Fruit fly (Drosophila melanogaster) whole organism, embryonic: ENCODE results near the gene VGlut.

ENCODE experiments used
- Adf1 ChIP-seq: fragments of 200-800 bp; sonication (Bioruptor generic); IDR thresholded peaks from 2 replicates; pipeline ENCODE4 v1.3.6; 2022; ENCODE audit warnings: missing biosample characterization, missing genetic modification characterization
- Antp ChIP-seq: fragments of 200-800 bp; sonication (Bioruptor generic); optimal IDR thresholded peaks from 3 replicates; lab custom pipeline; 2016; ENCODE audit warnings: missing biosample characterization, missing genetic modification characterization
- Atf-2 ChIP-seq: fragments of 200-800 bp; sonication (Bioruptor generic); optimal IDR thresholded peaks from 2 replicates; lab custom pipeline; 2016; ENCODE audit warnings: missing biosample characterization, missing genetic modification characterization
- Atf3 ChIP-seq: fragments of 200-800 bp; sonication (Bioruptor generic); optimal IDR thresholded peaks from 3 replicates; lab custom pipeline; 2016; ENCODE audit warnings: missing biosample characterization, missing genetic modification characterization
- Blimp-1 ChIP-seq: fragments of 200-800 bp; sonication (Bioruptor generic); optimal IDR thresholded peaks from 3 replicates; lab custom pipeline; 2018; ENCODE audit warnings: missing biosample characterization, missing genetic modification characterization, mild to moderate bottlenecking, moderate library complexity, missing genetic modification reagents
- CG10565 ChIP-seq: fragments of 200-800 bp; sonication (Bioruptor generic); optimal IDR thresholded peaks from 3 replicates; lab custom pipeline; 2016; ENCODE audit warnings: missing biosample characterization, mild to moderate bottlenecking, missing genetic modification characterization
- CG10959 ChIP-seq: fragments of 200-800 bp; sonication (Bioruptor generic); IDR thresholded peaks from 2 replicates; pipeline ENCODE4 v1.3.6; 2022; ENCODE audit warnings: missing biosample characterization, missing genetic modification characterization
- CG11504 ChIP-seq: fragments of 200-800 bp; sonication (Bioruptor generic); optimal IDR thresholded peaks from 3 replicates; lab custom pipeline; 2019; ENCODE audit warnings: missing biosample characterization, mild to moderate bottlenecking, missing genetic modification characterization, moderate library complexity
- CG12155 ChIP-seq: fragments of 200-800 bp; sonication (Bioruptor generic); optimal IDR thresholded peaks from 3 replicates; lab custom pipeline; 2016; ENCODE audit warnings: missing biosample characterization, missing genetic modification characterization
- CG12942 ChIP-seq: fragments of 200-800 bp; sonication (Bioruptor generic); optimal IDR thresholded peaks from 3 replicates; lab custom pipeline; 2016; ENCODE audit warnings: missing biosample characterization, missing genetic modification characterization
- CG13775 ChIP-seq: fragments of 200-800 bp; sonication (Bioruptor generic); optimal IDR thresholded peaks from 3 replicates; lab custom pipeline; 2017; ENCODE audit warnings: missing biosample characterization, mild to moderate bottlenecking, missing genetic modification characterization
- CG14441 ChIP-seq: fragments of 200-800 bp; sonication (Bioruptor generic); IDR thresholded peaks from 2 replicates; pipeline ENCODE4 v1.3.6; 2022; ENCODE audit warnings: missing biosample characterization, missing genetic modification characterization
- CG14965 ChIP-seq: fragments of 200-800 bp; sonication (Bioruptor generic); optimal IDR thresholded peaks from 2 replicates; lab custom pipeline; 2016; ENCODE audit warnings: missing biosample characterization, missing genetic modification characterization, borderline replicate concordance
- CG15514 ChIP-seq: fragments of 200-800 bp; sonication (Bioruptor generic); optimal IDR thresholded peaks from 3 replicates; lab custom pipeline; 2017; ENCODE audit warnings: missing biosample characterization, missing genetic modification characterization, mild to moderate bottlenecking, moderate library complexity, missing genetic modification reagents
- CG16813 ChIP-seq: fragments of 200-800 bp; sonication (Bioruptor generic); IDR thresholded peaks from 3 replicates; pipeline ENCODE4 v1.3.6; 2022; ENCODE audit warnings: missing biosample characterization, missing genetic modification characterization; ENCODE audit not compliant: partially characterized antibody
- CG3163 ChIP-seq: fragments of 200-800 bp; sonication (Bioruptor generic); optimal IDR thresholded peaks from 3 replicates; lab custom pipeline; 2016; ENCODE audit warnings: missing biosample characterization, missing genetic modification characterization
- CG32767 ChIP-seq: fragments of 200-800 bp; sonication (Bioruptor generic); IDR thresholded peaks from 2 replicates; pipeline ENCODE4 v1.3.6; 2022; ENCODE audit warnings: missing biosample characterization, missing genetic modification characterization
- CG3281 ChIP-seq: fragments of 200-800 bp; sonication (Bioruptor generic); optimal IDR thresholded peaks from 3 replicates; lab custom pipeline; 2017; ENCODE audit warnings: missing biosample characterization, mild to moderate bottlenecking, missing genetic modification characterization
- CG4282 ChIP-seq: fragments of 200-800 bp; sonication (Bioruptor generic); optimal IDR thresholded peaks from 2 replicates; lab custom pipeline; 2016; ENCODE audit warnings: missing biosample characterization, missing genetic modification characterization
- CG4328 ChIP-seq: fragments of 200-800 bp; sonication (Bioruptor generic); optimal IDR thresholded peaks from 3 replicates; lab custom pipeline; 2017; ENCODE audit warnings: missing biosample characterization, missing genetic modification reagents, missing genetic modification characterization
- CG5180 ChIP-seq: fragments of 200-800 bp; sonication (Bioruptor generic); optimal IDR thresholded peaks from 3 replicates; lab custom pipeline; 2017; ENCODE audit warnings: missing biosample characterization, missing genetic modification characterization, mild to moderate bottlenecking, moderate library complexity, missing genetic modification reagents
- CG8089 ChIP-seq: fragments of 200-800 bp; sonication (Bioruptor generic); optimal IDR thresholded peaks from 3 replicates; lab custom pipeline; 2016; ENCODE audit warnings: missing biosample characterization, missing genetic modification characterization
- CG9817 ChIP-seq: fragments of 200-800 bp; sonication (Bioruptor generic); optimal IDR thresholded peaks from 2 replicates; lab custom pipeline; 2018; ENCODE audit warnings: missing biosample characterization, mild to moderate bottlenecking, missing genetic modification characterization, moderate library complexity
- CG9876 ChIP-seq: fragments of 200-800 bp; sonication (Bioruptor generic); optimal IDR thresholded peaks from 2 replicates; lab custom pipeline; 2016; ENCODE audit warnings: missing biosample characterization, missing genetic modification characterization
- Hmr ChIP-seq: fragments of 200-800 bp; sonication (Bioruptor generic); optimal IDR thresholded peaks from 3 replicates; lab custom pipeline; 2017; ENCODE audit warnings: mild to moderate bottlenecking, missing biosample characterization, missing genetic modification reagents, missing genetic modification characterization
- Hr51 ChIP-seq, 2 experiments: fragments of 200-800 bp; sonication (Bioruptor generic); optimal IDR thresholded peaks; 2 replicates in 1 of 2; 3 replicates in 1 of 2; lab custom pipeline; 2016 to 2018; ENCODE audit warnings: missing biosample characterization in 2 of 2, missing genetic modification characterization in 2 of 2, mild to moderate bottlenecking in 1 of 2, moderate library complexity in 1 of 2
- MTF-1 ChIP-seq: fragments of 200-800 bp; sonication (Bioruptor generic); optimal IDR thresholded peaks from 2 replicates; lab custom pipeline; 2018; ENCODE audit warnings: missing biosample characterization, mild to moderate bottlenecking, missing genetic modification characterization, borderline replicate concordance
- Myb ChIP-seq: fragments of 200-800 bp; sonication (Bioruptor generic); optimal IDR thresholded peaks from 2 replicates; lab custom pipeline; 2016; ENCODE audit warnings: missing biosample characterization, missing genetic modification characterization
- NC2α ChIP-seq: fragments of 200-800 bp; sonication (Bioruptor generic); optimal IDR thresholded peaks from 2 replicates; lab custom pipeline; 2016; ENCODE audit warnings: missing biosample characterization, missing genetic modification characterization
- Nf-YB ChIP-seq: fragments of 200-800 bp; sonication (Bioruptor generic); optimal IDR thresholded peaks from 3 replicates; lab custom pipeline; 2019; ENCODE audit warnings: missing biosample characterization, mild to moderate bottlenecking, missing genetic modification characterization, moderate library complexity
- Nf-YC ChIP-seq: fragments of 200-800 bp; optimal IDR thresholded peaks from 3 replicates; lab custom pipeline; 2019; ENCODE audit warnings: missing biosample characterization, mild to moderate bottlenecking, missing genetic modification characterization, moderate library complexity
- Pdp1 ChIP-seq, 2 experiments: fragments of 200-800 bp; sonication (Bioruptor generic); optimal IDR thresholded peaks; 3 replicates each; lab custom pipeline; 2016; ENCODE audit warnings: missing biosample characterization in 2 of 2, missing genetic modification characterization in 2 of 2, mild to moderate bottlenecking in 1 of 2, moderate library complexity in 1 of 2
- ap ChIP-seq: fragments of 200-800 bp; sonication (Bioruptor generic); IDR thresholded peaks from 2 replicates; pipeline ENCODE4 v1.3.6; 2022; ENCODE audit warnings: missing biosample characterization, missing genetic modification characterization
- ato ChIP-seq: fragments of 200-800 bp; sonication (Bioruptor generic); IDR thresholded peaks from 2 replicates; pipeline ENCODE4 v1.3.6; 2022; ENCODE audit warnings: missing biosample characterization, missing genetic modification characterization; ENCODE audit not compliant: partially characterized antibody
- bbx ChIP-seq: fragments of 200-800 bp; sonication (Bioruptor generic); IDR thresholded peaks from 2 replicates; pipeline ENCODE4 v1.3.6; 2022; ENCODE audit warnings: missing biosample characterization, missing genetic modification characterization; ENCODE audit not compliant: partially characterized antibody
- da ChIP-seq: fragments of 200-800 bp; sonication (Bioruptor generic); optimal IDR thresholded peaks from 2 replicates; lab custom pipeline; 2016; ENCODE audit warnings: missing biosample characterization, missing genetic modification characterization
- ftz-f1 ChIP-seq: fragments of 200-800 bp; sonication (Bioruptor generic); optimal IDR thresholded peaks from 2 replicates; lab custom pipeline; 2016; ENCODE audit warnings: missing biosample characterization, missing genetic modification characterization
- gro ChIP-seq: fragments of 200-800 bp; sonication (Bioruptor generic); optimal IDR thresholded peaks from 2 replicates; lab custom pipeline; 2016; ENCODE audit warnings: missing biosample characterization, missing genetic modification characterization
- hth ChIP-seq: fragments of >200 bp; optimal IDR thresholded peaks from 2 replicates; lab custom pipeline; 2017; ENCODE audit warnings: inconsistent platforms
- inv ChIP-seq: fragments of 200-800 bp; sonication (Bioruptor generic); IDR thresholded peaks from 2 replicates; pipeline ENCODE4 v1.3.6; 2022; ENCODE audit warnings: missing biosample characterization, missing genetic modification characterization; ENCODE audit not compliant: partially characterized antibody
- nerfin-2 ChIP-seq: fragments of 200-800 bp; sonication (Bioruptor generic); IDR thresholded peaks from 2 replicates; pipeline ENCODE4 v1.3.6; 2022; ENCODE audit warnings: missing biosample characterization, missing genetic modification characterization; ENCODE audit not compliant: partially characterized antibody
- otp ChIP-seq: fragments of 200-800 bp; sonication (Bioruptor generic); IDR thresholded peaks from 3 replicates; pipeline ENCODE4, ENCODE4 v1.3.6; 2022; ENCODE audit warnings: missing biosample characterization, missing genetic modification characterization
- peb ChIP-seq: fragments of 200-800 bp; sonication (Bioruptor generic); IDR thresholded peaks from 2 replicates; pipeline ENCODE4 v1.3.6; 2022; ENCODE audit warnings: missing biosample characterization, missing genetic modification characterization
- pho ChIP-seq: fragments of 200-800 bp; sonication (Bioruptor generic); optimal IDR thresholded peaks from 2 replicates; lab custom pipeline; 2016; ENCODE audit warnings: missing biosample characterization, missing genetic modification characterization
- phol ChIP-seq: fragments of 200-800 bp; sonication (Bioruptor generic); optimal IDR thresholded peaks from 3 replicates; lab custom pipeline; 2018; ENCODE audit warnings: missing biosample characterization, mild to moderate bottlenecking, missing genetic modification characterization, moderate library complexity
- pzg ChIP-seq: fragments of 200-800 bp; sonication (Bioruptor generic); optimal IDR thresholded peaks from 3 replicates; lab custom pipeline; 2018; ENCODE audit warnings: missing biosample characterization, mild to moderate bottlenecking, missing genetic modification characterization, moderate library complexity
- row ChIP-seq: fragments of 200-800 bp; sonication (Bioruptor generic); IDR thresholded peaks from 3 replicates; pipeline ENCODE4 v1.3.6; 2022; ENCODE audit warnings: missing biosample characterization, missing genetic modification characterization
- sc ChIP-seq, 3 experiments: fragments of >200 bp in 2 of 3; fragments of 200-800 bp in 1 of 3; sonication (Bioruptor generic) in 1 of 3; optimal IDR thresholded peaks; 2 replicates in 2 of 3; 3 replicates in 1 of 3; lab custom pipeline; 2017; ENCODE audit warnings: mild to moderate bottlenecking in 1 of 3, missing biosample characterization in 1 of 3, missing genetic modification characterization in 1 of 3, missing genetic modification reagents in 1 of 3
- shn ChIP-seq: fragments of 200-800 bp; sonication (Bioruptor generic); optimal IDR thresholded peaks from 3 replicates; lab custom pipeline; 2016; ENCODE audit warnings: missing biosample characterization, missing genetic modification characterization
- slou ChIP-seq: fragments of 200-800 bp; sonication (Bioruptor generic); optimal IDR thresholded peaks from 3 replicates; lab custom pipeline; 2016; ENCODE audit warnings: missing biosample characterization, missing genetic modification characterization

The VGlut gene

dm6 chr2L:2380805-2381204 lies 19.3 kb upstream of the VGlut start, which contains the start of gene Eogt (continued):
- TF ChIP-seq CG12942 (GFP tag; lab: Kevin White, UChicago): peak; percentile 93
- TF ChIP-seq nerfin-2 (GFP tag; lab: Robert Waterston, UW): no peak
- TF ChIP-seq CG12155 (GFP tag; lab: Kevin White, UChicago): peak; percentile 90
- peak; percentile 77 for TF ChIP-seq Adf1 (GFP tag; lab: Robert Waterston, UW)
- TF ChIP-seq ftz-f1 (GFP tag; lab: Kevin White, UChicago): no peak
- peak; percentile 73 for TF ChIP-seq MTF-1 (GFP tag; lab: Kevin White, UChicago)
- peak; percentile 36 for TF ChIP-seq NC2α (GFP tag; lab: Kevin White, UChicago)
- TF ChIP-seq CG11504: peak; percentile 92
- TF ChIP-seq CG3281 (GFP tag; lab: Kevin White, UChicago): peak; percentile 84
- TF ChIP-seq Antp (GFP tag; lab: Kevin White, UChicago): peak; percentile 45
- TF ChIP-seq inv: no peak
- TF ChIP-seq CG10959: peak; percentile 97
- no peak for TF ChIP-seq CG14965
- peak; percentile 32 for TF ChIP-seq CG3163
- peak; percentile 57 for TF ChIP-seq shn (GFP tag; lab: Kevin White, UChicago)
- TF ChIP-seq gro: peak; percentile 27
- TF ChIP-seq CG13775 (GFP tag; lab: Kevin White, UChicago): peak; percentile 93
- peak; percentile 77 for TF ChIP-seq Nf-YB
- peak; percentile 96 for TF ChIP-seq otp (GFP tag; lab: Robert Waterston, UW)
- TF ChIP-seq bbx (GFP tag; lab: Robert Waterston, UW): no peak
- no peak for TF ChIP-seq CG4282 (GFP tag; lab: Kevin White, UChicago)
- TF ChIP-seq row (GFP tag; lab: Robert Waterston, UW): peak; percentile 99
- TF ChIP-seq Blimp-1: peak; percentile 82
- TF ChIP-seq slou: peak; percentile 76
- peak; percentile 60 for TF ChIP-seq CG4328 (GFP tag; lab: Kevin White, UChicago)
- no peak for TF ChIP-seq hth
- TF ChIP-seq CG5180 (GFP tag; lab: Kevin White, UChicago): peak; percentile 61
- peak; percentile 94 for TF ChIP-seq CG32767 (GFP tag; lab: Robert Waterston, UW)
- TF ChIP-seq pho: peak; percentile 76
- peak; percentile 54 for TF ChIP-seq CG10565
- TF ChIP-seq Myb: peak; percentile 95
- peak; percentile 93 for TF ChIP-seq Hmr
- TF ChIP-seq da (GFP tag; lab: Kevin White, UChicago): no peak
- no peak for TF ChIP-seq CG9876
- TF ChIP-seq pzg (GFP tag; lab: Kevin White, UChicago): peak; percentile 47
- peak; percentile 93 for TF ChIP-seq CG9817 (tag; lab: Kevin White, UChicago)
- TF ChIP-seq Pdp1 (GFP tag; optimal IDR thresholded peaks at IDR 0.05; lab: Kevin White, UChicago): peak; percentile 82 to 85
- TF ChIP-seq ato (GFP tag; lab: Robert Waterston, UW): no peak
- TF ChIP-seq Atf-2 (GFP tag; lab: Kevin White, UChicago): peak; percentile 65
- TF ChIP-seq Atf3 (GFP tag; lab: Kevin White, UChicago): peak; percentile 64
- TF ChIP-seq sc (optimal IDR thresholded peaks at IDR 0.05; lab: Kevin White, UChicago): no peak
- peak; percentile 85 for TF ChIP-seq sc (GFP tag; optimal IDR thresholded peaks at IDR 0.05; lab: Kevin White, UChicago)
- TF ChIP-seq CG8089: peak; percentile 63
- peak; percentile 96 for TF ChIP-seq CG14441 (GFP tag; lab: Robert Waterston, UW)
- TF ChIP-seq Nf-YC (tag; lab: Kevin White, UChicago): peak; percentile 72
- TF ChIP-seq CG16813 (GFP tag; lab: Robert Waterston, UW): no peak
- peak; percentile 77 for TF ChIP-seq CG15514 (GFP tag; lab: Kevin White, UChicago)
- TF ChIP-seq ap: peak; percentile 96
- peak; percentile 94 for TF ChIP-seq peb
- peak; percentile 94 for TF ChIP-seq phol
- peak; percentile 63 to 92 for TF ChIP-seq Hr51 (GFP tag; optimal IDR thresholded peaks at IDR 0.05; lab: Kevin White, UChicago)
